Worm (Caenorhabditis elegans) whole organism, mixed stage, embryonic: ENCODE measurements around the gene F21F8.5.

ENCODE experiments used
- M03D4.4 ChIP-seq: sonication (generic microtip); optimal IDR thresholded peaks from 2 replicates; lab custom pipeline; 2017; ENCODE audit warnings: mild to moderate bottlenecking, missing genetic modification characterization, missing compliant biosample characterization
- bed-3 ChIP-seq: fragments of 200-800 bp; sonication (Bioruptor generic); optimal IDR thresholded peaks from 3 replicates; lab custom pipeline; 2018; ENCODE audit warnings: mild to moderate bottlenecking, missing genetic modification characterization, moderate library complexity, missing compliant biosample characterization
- blmp-1 ChIP-seq: fragments of 150-350 bp; optimal IDR thresholded peaks from 2 replicates; lab custom pipeline; 2014; ENCODE audit warnings: missing biosample characterization, missing genetic modification characterization
- ceh-39 ChIP-seq: fragments of 150-350 bp; optimal IDR thresholded peaks from 2 replicates; lab custom pipeline; 2014; ENCODE audit warnings: missing biosample characterization, missing genetic modification characterization
- ceh-43 ChIP-seq: fragments of 200-800 bp; sonication (Bioruptor generic); optimal IDR thresholded peaks from 2 replicates; lab custom pipeline; 2018; ENCODE audit warnings: mild to moderate bottlenecking, missing genetic modification characterization, moderate library complexity, missing compliant biosample characterization
- ceh-83 ChIP-seq: fragments of 200-800 bp; sonication (Bioruptor generic); optimal IDR thresholded peaks from 2 replicates; lab custom pipeline; 2018; ENCODE audit warnings: mild to moderate bottlenecking, missing genetic modification characterization, missing compliant biosample characterization
- ces-1 ChIP-seq: fragments of 150-350 bp; optimal IDR thresholded peaks from 2 replicates; lab custom pipeline; 2014; ENCODE audit warnings: missing biosample characterization, missing genetic modification reagents, missing genetic modification characterization
- drap-1 ChIP-seq: fragments of 200-800 bp; sonication (Bioruptor generic); optimal IDR thresholded peaks from 3 replicates; lab custom pipeline; 2018; ENCODE audit warnings: mild to moderate bottlenecking, missing genetic modification characterization, missing compliant biosample characterization
- elt-1 ChIP-seq: sonication (generic microtip); optimal IDR thresholded peaks from 2 replicates; lab custom pipeline; 2017; ENCODE audit warnings: missing genetic modification characterization, mild to moderate bottlenecking, missing compliant biosample characterization, antibody characterized with exemption, moderate library complexity, borderline replicate concordance; ENCODE audit not compliant: insufficient read depth
- elt-3 ChIP-seq: fragments of 150-350 bp; optimal IDR thresholded peaks from 2 replicates; lab custom pipeline; 2014; ENCODE audit warnings: missing biosample characterization, missing genetic modification characterization
- flh-1 ChIP-seq: fragments of 200-800 bp; sonication (Bioruptor generic); optimal IDR thresholded peaks from 2 replicates; lab custom pipeline; 2018; ENCODE audit warnings: mild to moderate bottlenecking, missing genetic modification characterization, moderate library complexity, missing compliant biosample characterization
- ham-2 ChIP-seq: fragments of 200-800 bp; sonication (Bioruptor generic); optimal IDR thresholded peaks from 2 replicates; lab custom pipeline; 2018; ENCODE audit warnings: mild to moderate bottlenecking, missing genetic modification characterization, missing compliant biosample characterization
- hlh-1 ChIP-seq: fragments of 150-350 bp; optimal IDR thresholded peaks from 2 replicates; lab custom pipeline; 2014; ENCODE audit warnings: missing biosample characterization, missing genetic modification reagents, missing genetic modification characterization
- lin-13 ChIP-seq: fragments of 150-350 bp; optimal IDR thresholded peaks from 2 replicates; lab custom pipeline; 2014; ENCODE audit warnings: missing biosample characterization, missing genetic modification characterization
- lin-32 ChIP-seq: fragments of 200-800 bp; sonication (Bioruptor generic); optimal IDR thresholded peaks from 2 replicates; lab custom pipeline; 2018; ENCODE audit warnings: mild to moderate bottlenecking, missing genetic modification characterization, missing compliant biosample characterization
- lsy-2 ChIP-seq: fragments of 150-350 bp; optimal IDR thresholded peaks from 2 replicates; lab custom pipeline; 2014; ENCODE audit warnings: missing biosample characterization, missing genetic modification characterization
- mab-5 ChIP-seq: fragments of 150-350 bp; optimal IDR thresholded peaks from 2 replicates; lab custom pipeline; 2014; ENCODE audit warnings: missing biosample characterization, missing genetic modification characterization
- mep-1 ChIP-seq: fragments of 150-350 bp; optimal IDR thresholded peaks from 2 replicates; lab custom pipeline; 2017; ENCODE audit warnings: missing biosample characterization, missing genetic modification reagents, missing genetic modification characterization, inconsistent platforms
- nhr-12 ChIP-seq: fragments of 150-350 bp; optimal IDR thresholded peaks from 2 replicates; lab custom pipeline; 2014; ENCODE audit warnings: missing biosample characterization, missing genetic modification characterization
- nhr-2 ChIP-seq: fragments of 150-350 bp; optimal IDR thresholded peaks from 2 replicates; lab custom pipeline; 2014; ENCODE audit warnings: missing biosample characterization, missing genetic modification characterization
- nhr-237 ChIP-seq: fragments of 150-350 bp; optimal IDR thresholded peaks from 2 replicates; lab custom pipeline; 2014; ENCODE audit warnings: missing biosample characterization, missing genetic modification characterization
- nhr-28 ChIP-seq: fragments of 150-350 bp; optimal IDR thresholded peaks from 2 replicates; lab custom pipeline; 2014; ENCODE audit warnings: missing biosample characterization, missing genetic modification characterization
- nhr-76 ChIP-seq: sonication (generic microtip); optimal IDR thresholded peaks from 2 replicates; lab custom pipeline; 2017; ENCODE audit warnings: missing biosample characterization, missing genetic modification characterization
- pha-4 ChIP-seq: fragments of 150-350 bp; optimal IDR thresholded peaks from 2 replicates; lab custom pipeline; 2018; ENCODE audit warnings: missing biosample characterization, missing genetic modification reagents, missing genetic modification characterization
- sem-2 ChIP-seq: fragments of 200-800 bp; sonication (Bioruptor generic); optimal IDR thresholded peaks from 2 replicates; lab custom pipeline; 2018; ENCODE audit warnings: mild to moderate bottlenecking, missing genetic modification characterization, missing compliant biosample characterization
- snpc-4 ChIP-seq: fragments of 150-350 bp; optimal IDR thresholded peaks from 2 replicates; lab custom pipeline; 2014; ENCODE audit warnings: missing biosample characterization, missing genetic modification characterization
- sptf-1 ChIP-seq: sonication (generic microtip); optimal IDR thresholded peaks from 2 replicates; lab custom pipeline; 2017; ENCODE audit warnings: mild to moderate bottlenecking, missing genetic modification characterization, moderate library complexity, missing compliant biosample characterization
- unc-120 ChIP-seq: sonication (generic microtip); optimal IDR thresholded peaks from 2 replicates; lab custom pipeline; 2017; ENCODE audit warnings: missing genetic modification characterization, missing compliant biosample characterization; ENCODE audit not compliant: poor library complexity, severe bottlenecking
- unc-39 ChIP-seq: fragments of 150-350 bp; optimal IDR thresholded peaks from 2 replicates; lab custom pipeline; 2014; ENCODE audit warnings: missing biosample characterization, missing genetic modification characterization
- unc-62 ChIP-seq: fragments of 150-350 bp; optimal IDR thresholded peaks from 2 replicates; lab custom pipeline; 2014; ENCODE audit warnings: missing biosample characterization, missing genetic modification reagents, missing genetic modification characterization
- zip-8 ChIP-seq: fragments of 150-350 bp; optimal IDR thresholded peaks from 2 replicates; lab custom pipeline; 2014; ENCODE audit warnings: missing biosample characterization, missing genetic modification characterization
- ztf-11 ChIP-seq: fragments of 150-350 bp; optimal IDR thresholded peaks from 2 replicates; lab custom pipeline; 2014; ENCODE audit warnings: missing biosample characterization, missing genetic modification characterization

Gene F21F8.5

ce11 chrV:8243201-8243600 lies 22.9 kb downstream of the F21F8.5 start:
- TF ChIP-seq lsy-2 (tag; lab: Kevin White, UChicago) (no peak), blmp-1 (no peak), elt-3 (no peak), snpc-4 (tag; lab: Kevin White, UChicago) (no peak), nhr-12 (tag; lab: Kevin White, UChicago) (no peak), sem-2 (no peak), sptf-1 (tag; lab: Kevin White, UChicago) (no peak), unc-120 (tag; lab: Kevin White, UChicago) (no peak), ceh-83 (no peak), lin-32 (no peak), M03D4.4 (tag; lab: Kevin White, UChicago) (no peak), nhr-237 (tag; lab: Kevin White, UChicago) (no peak), elt-1 (no peak), nhr-2 (tag; lab: Kevin White, UChicago) (no peak), nhr-28 (tag; lab: Kevin White, UChicago) (no peak), ztf-11 (tag; lab: Kevin White, UChicago) (no peak)

- TF ChIP-seq lin-13 (tag; lab: Kevin White, UChicago) (no peak), hlh-1 (tag; lab: Kevin White, UChicago) (no peak), mab-5 (tag; lab: Kevin White, UChicago) (no peak), nhr-28 (tag; lab: Kevin White, UChicago) (no peak), snpc-4 (tag; lab: Kevin White, UChicago) (no peak), elt-1 (no peak), nhr-76 (tag; lab: Kevin White, UChicago) (no peak), lin-32 (no peak), unc-62 (GFP tag; lab: Kevin White, UChicago) (no peak), bed-3 (no peak)
Measured at ce11 chrV:8242798-8243197, 23.3 kb downstream of the F21F8.5 start, which contains the start of gene C16D9.4. TSS of gene C16D9.4 (minus strand) at chrV:8242898.

ce11 chrV:8239928-8240327 lies 26.2 kb downstream of the F21F8.5 start, which contains the start of gene C16D9.3:
TSS of gene C16D9.3 (minus strand) at chrV:8240028.
- TF ChIP-seq ceh-39 (tag; lab: Kevin White, UChicago) = no peak
- no peak for TF ChIP-seq sem-2
- no peak for TF ChIP-seq nhr-28 (tag; lab: Kevin White, UChicago)
- no peak for TF ChIP-seq pha-4 (tag; lab: Kevin White, UChicago)
- TF ChIP-seq sptf-1 (tag; lab: Kevin White, UChicago) = no peak
- TF ChIP-seq lin-13 (tag; lab: Kevin White, UChicago) = no peak
- TF ChIP-seq unc-39 (tag; lab: Kevin White, UChicago) = no peak
- no peak for TF ChIP-seq drap-1 (GFP tag; lab: Kevin White, UChicago)
- no peak for TF ChIP-seq ces-1 (GFP tag; lab: Kevin White, UChicago)
- TF ChIP-seq mab-5 (tag; lab: Kevin White, UChicago) = no peak
- TF ChIP-seq unc-120 (tag; lab: Kevin White, UChicago) = no peak
- TF ChIP-seq ham-2 (GFP tag; lab: Kevin White, UChicago) = no peak
- TF ChIP-seq lsy-2 (tag; lab: Kevin White, UChicago) = no peak
- TF ChIP-seq flh-1 (GFP tag; lab: Kevin White, UChicago) = no peak
- TF ChIP-seq ceh-43 (GFP tag; lab: Kevin White, UChicago) = no peak
- TF ChIP-seq mep-1 (tag; lab: Kevin White, UChicago) = no peak
- no peak for TF ChIP-seq zip-8 (tag; lab: Kevin White, UChicago)

ce11 chrV:8238290-8238689 lies 27.8 kb downstream of the F21F8.5 start, which contains the start of gene rol-3:
TSS of gene rol-3 (minus strand) at chrV:8238409.
- no peak for TF ChIP-seq unc-62 (GFP tag; lab: Kevin White, UChicago)
- no peak for TF ChIP-seq elt-3
- TF ChIP-seq sptf-1 (tag; lab: Kevin White, UChicago) = no peak
- TF ChIP-seq lin-13 (tag; lab: Kevin White, UChicago) = no peak
- no peak for TF ChIP-seq zip-8 (tag; lab: Kevin White, UChicago)
- no peak for TF ChIP-seq nhr-12 (tag; lab: Kevin White, UChicago)
- no peak for TF ChIP-seq ces-1 (GFP tag; lab: Kevin White, UChicago)
- no peak for TF ChIP-seq lsy-2 (tag; lab: Kevin White, UChicago)
- no peak for TF ChIP-seq unc-120 (tag; lab: Kevin White, UChicago)
- no peak for TF ChIP-seq hlh-1 (tag; lab: Kevin White, UChicago)
- no peak for TF ChIP-seq nhr-28 (tag; lab: Kevin White, UChicago)
- no peak for TF ChIP-seq nhr-237 (tag; lab: Kevin White, UChicago)
